Worm (Caenorhabditis elegans) whole organism, L3 larva: ENCODE data around the gene cdk-4.

ENCODE experiments used
- ZK546.5 ChIP-seq: sonication (generic microtip); optimal IDR thresholded peaks from 2 replicates; lab custom pipeline; 2017; ENCODE audit warnings: missing biosample characterization, missing genetic modification characterization
- ama-1 ChIP-seq: fragments of 150-350 bp; optimal IDR thresholded peaks from 2 replicates; lab custom pipeline; 2018
- lin-15B ChIP-seq: fragments of 150-350 bp; optimal IDR thresholded peaks from 2 replicates; lab custom pipeline; 2014; ENCODE audit warnings: missing biosample characterization, missing genetic modification characterization
- mml-1 ChIP-seq: fragments of 150-350 bp; sonication (generic microtip); optimal IDR thresholded peaks from 3 replicates; lab custom pipeline; 2014; ENCODE audit warnings: missing biosample characterization, missing genetic modification characterization
- nhr-11 ChIP-seq: fragments of 150-350 bp; optimal IDR thresholded peaks from 2 replicates; lab custom pipeline; 2014; ENCODE audit warnings: missing biosample characterization, missing genetic modification characterization
- nhr-76 ChIP-seq: fragments of 150-350 bp; sonication (generic microtip); optimal IDR thresholded peaks from 5 replicates; lab custom pipeline; 2014; ENCODE audit warnings: missing biosample characterization, missing genetic modification characterization
- zag-1 ChIP-seq: fragments of 150-350 bp; optimal IDR thresholded peaks from 2 replicates; lab custom pipeline; 2014; ENCODE audit warnings: missing biosample characterization, missing genetic modification characterization

DNA sequence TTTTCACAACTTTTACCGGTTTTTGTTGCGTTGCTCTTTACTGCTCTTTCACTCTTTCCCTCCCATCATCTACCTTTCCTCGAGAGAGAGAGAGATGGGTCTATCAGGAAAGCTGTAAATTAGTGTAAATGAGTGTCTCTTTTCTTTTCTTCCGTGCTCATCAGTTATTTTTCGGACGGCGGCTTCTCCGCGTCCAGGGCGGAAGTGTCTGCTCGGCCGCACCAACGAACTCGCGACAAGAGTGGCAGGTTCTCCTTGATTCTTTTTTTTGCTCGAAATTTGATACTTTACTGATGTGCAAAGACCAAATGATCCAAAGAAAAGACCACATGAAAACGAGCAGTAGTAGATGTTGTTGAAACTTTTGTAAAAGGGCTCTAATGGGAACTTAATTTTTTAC, 40.0 kb upstream of the cdk-4 start:
- TF ChIP-seq ama-1 (lab: Kevin White, UChicago) (no peak), mml-1 (tag; lab: Kevin White, UChicago) (no peak), ZK546.5 (tag; lab: Kevin White, UChicago) (no peak), nhr-11 (tag; lab: Kevin White, UChicago) (no peak), nhr-76 (tag; lab: Kevin White, UChicago) (no peak), zag-1 (tag; lab: Kevin White, UChicago) (no peak), lin-15B (tag; lab: Kevin White, UChicago) (no peak)
